Worm (Caenorhabditis elegans): Measurements from ENCODE around the gene C23G10.1.

- TF ChIP-seq unc-62 (GFP tag; optimal IDR thresholded peaks at IDR 0.05) (no peak), nhr-76 (tag; optimal IDR thresholded peaks at IDR 0.05) (no peak), lsy-2 (tag; optimal IDR thresholded peaks at IDR 0.05) (no peak), unc-39 (tag; optimal IDR thresholded peaks at IDR 0.05) (no peak), ztf-11 (tag; optimal IDR thresholded peaks at IDR 0.05) (no peak), nhr-12 (tag; optimal IDR thresholded peaks at IDR 0.05) (no peak), snpc-4 (tag; optimal IDR thresholded peaks at IDR 0.05) (no peak), lin-13 (tag; optimal IDR thresholded peaks at IDR 0.05) (no peak), zip-8 (tag; optimal IDR thresholded peaks at IDR 0.05) (no peak), mep-1 (tag; optimal IDR thresholded peaks at IDR 0.05) (no peak)
These were observed 44.7 kb upstream of the C23G10.1 start, which contains the start of gene F42A10.9 for ce11 chrIII:6164253-6164971.

All from whole organism, mixed stage, embryonic.